Comparison of ENCODE assay signal across 5 fruit fly cellular contexts in the genomic region with DNA sequence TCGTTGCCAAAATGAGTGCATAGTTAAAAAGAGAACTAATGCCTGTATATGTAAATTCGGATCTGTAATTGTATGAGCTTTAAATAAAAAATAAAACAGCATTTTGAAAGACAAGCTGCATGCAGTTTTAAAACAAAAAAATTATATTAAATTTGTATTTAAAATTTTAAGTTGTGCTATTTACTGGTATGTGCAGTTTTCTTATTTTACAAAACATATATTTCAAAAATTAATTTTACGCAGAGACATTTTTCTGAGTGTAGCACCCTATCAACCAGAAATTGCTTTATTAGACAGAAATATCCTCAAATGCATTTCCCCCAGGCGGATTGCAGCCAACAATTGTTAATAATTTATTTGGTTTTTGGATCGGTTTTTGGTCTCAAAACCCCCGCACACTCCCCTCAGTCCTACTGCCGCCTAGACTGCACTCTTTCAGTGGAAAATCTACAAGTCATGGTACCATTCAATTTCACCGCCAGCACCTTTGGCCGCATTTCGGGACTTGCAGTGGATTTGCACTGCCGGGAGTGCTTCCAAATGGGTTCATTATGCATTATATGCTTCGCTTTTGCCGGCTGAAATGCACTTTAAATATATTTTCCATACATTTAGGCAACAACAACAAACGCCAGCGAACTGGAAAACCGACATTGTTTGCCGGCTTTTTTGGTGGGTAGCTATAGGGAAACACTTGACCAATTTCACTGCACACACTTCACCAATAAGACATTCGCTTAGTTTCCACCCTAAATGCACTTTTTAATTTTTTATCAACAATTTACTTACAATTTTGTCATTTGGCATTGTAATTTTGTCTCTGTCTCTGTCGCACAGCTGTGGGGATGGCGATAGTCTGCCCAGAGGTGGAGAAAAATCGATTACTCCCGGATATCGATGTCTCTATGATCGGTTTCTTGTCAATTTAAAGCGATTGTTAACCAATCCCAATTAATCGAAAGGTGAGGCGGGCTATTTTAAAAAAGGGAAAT.
TF ChIP-seq lines count a peak whose summit lies in the region.

A gene (minus strand): TSS at position 863 of the 992 bp plus-strand sequence.

- TF ChIP-seq CTCF in whole organism, embryonic (GFP tag; optimal IDR thresholded peaks at IDR 0.05; lab: Kevin White, UChicago) = peak; percentile 15

TF ChIP-seq in whole organism, adult, 20 proteins besides CTCF, POLR2A, EP300 and RAD21 (continues in another document):
- TF ChIP-seq CG7101 (tag; optimal IDR thresholded peaks at IDR 0.05; lab: Kevin White, UChicago) (no peak), CG7045 (GFP tag; optimal IDR thresholded peaks at IDR 0.05; lab: Kevin White, UChicago) (no peak), toe (GFP tag; optimal IDR thresholded peaks at IDR 0.05; lab: Kevin White, UChicago) (no peak), tj (GFP tag; optimal IDR thresholded peaks at IDR 0.05; lab: Kevin White, UChicago) (no peak), cic (GFP tag; optimal IDR thresholded peaks at IDR 0.05; lab: Kevin White, UChicago) (no peak), Mnt (GFP tag; optimal IDR thresholded peaks at IDR 0.05; lab: Kevin White, UChicago) (no peak), cnc (optimal IDR thresholded peaks at IDR 0.05; lab: Kevin White, UChicago) (peak; percentile 97 to 99), CG33017 (tag; optimal IDR thresholded peaks at IDR 0.05; lab: Kevin White, UChicago) (no peak), ovo (GFP tag; optimal IDR thresholded peaks at IDR 0.05; lab: Kevin White, UChicago) (no peak), Clk (GFP tag; optimal IDR thresholded peaks at IDR 0.05; lab: Kevin White, UChicago) (no peak), CG12768 (GFP tag; optimal IDR thresholded peaks at IDR 0.05; lab: Kevin White, UChicago) (peak; percentile 26), CG5204 (GFP tag; optimal IDR thresholded peaks at IDR 0.05; lab: Kevin White, UChicago) (no peak), CG1620 (GFP tag; optimal IDR thresholded peaks at IDR 0.05; lab: Kevin White, UChicago) (peak; percentile 8), pad (GFP tag; optimal IDR thresholded peaks at IDR 0.05; lab: Kevin White, UChicago) (no peak), CG14711 (tag; optimal IDR thresholded peaks at IDR 0.05; lab: Kevin White, UChicago) (peak; percentile 26), Hr96 (GFP tag; optimal IDR thresholded peaks at IDR 0.05; lab: Kevin White, UChicago) (no peak)

TF ChIP-seq in whole organism, embryonic, 481 proteins besides CTCF, POLR2A, EP300 and RAD21 (continues in another document):
- TF ChIP-seq ci (GFP tag; IDR thresholded peaks at IDR 0.05; lab: Robert Waterston, UW) = 0 out of 3 replicates have a peak, but pooled peaks have one; percentile 5
- TF ChIP-seq hth (optimal IDR thresholded peaks at IDR 0.05; lab: Kevin White, UChicago) = no peak
- 0 out of 2 replicates have a peak, but pooled peaks have one; percentile 9 for TF ChIP-seq CG1024 (GFP tag; IDR thresholded peaks at IDR 0.05; lab: Robert Waterston, UW)
- no peak for TF ChIP-seq CG6765 (GFP tag; optimal IDR thresholded peaks at IDR 0.05; lab: Kevin White, UChicago)
- TF ChIP-seq Ptx1 (GFP tag; IDR thresholded peaks at IDR 0.05; lab: Robert Waterston, UW) = peak; percentile 38; the same call in 1 of the 2 replicates
- no peak for TF ChIP-seq odd (GFP tag; optimal IDR thresholded peaks at IDR 0.05; lab: Kevin White, UChicago)
- TF ChIP-seq Dek (tag; optimal IDR thresholded peaks at IDR 0.05; lab: Kevin White, UChicago) = no peak
- TF ChIP-seq CG33213 (GFP tag; optimal IDR thresholded peaks at IDR 0.05; lab: Kevin White, UChicago) = no peak
- TF ChIP-seq ato (GFP tag; IDR thresholded peaks at IDR 0.05; lab: Robert Waterston, UW; ENCODE audit: partially characterized antibody) = peak; percentile 98
- TF ChIP-seq hbn (GFP tag; IDR thresholded peaks at IDR 0.05; lab: Robert Waterston, UW; ENCODE audit: partially characterized antibody) = peak; percentile 85
- peak in 1 of 3 experiments; percentile 3 for TF ChIP-seq Stat92E (GFP tag; optimal IDR thresholded peaks at IDR 0.05; lab: Kevin White, UChicago)
- TF ChIP-seq hkb (optimal IDR thresholded peaks at IDR 0.05; lab: Kevin White, UChicago) = no peak
- TF ChIP-seq hkb (GFP tag; IDR thresholded peaks at IDR 0.05; lab: Robert Waterston, UW) = no peak
- TF ChIP-seq ranshi (GFP tag; IDR thresholded peaks at IDR 0.05; lab: Robert Waterston, UW) = 0 out of 2 replicates have a peak, but pooled peaks have one; percentile 31
- peak; percentile 23 for TF ChIP-seq Meics (GFP tag; optimal IDR thresholded peaks at IDR 0.05; lab: Kevin White, UChicago)

TF ChIP-seq in whole organism, prepupa, 60 proteins besides CTCF, POLR2A, EP300 and RAD21 (continues in another document):
- peak; percentile 12 for TF ChIP-seq CG31627 (GFP tag; optimal IDR thresholded peaks at IDR 0.05; lab: Kevin White, UChicago)
- TF ChIP-seq vri (GFP tag; optimal IDR thresholded peaks at IDR 0.05; lab: Kevin White, UChicago) = no peak
- TF ChIP-seq CG11902 (GFP tag; optimal IDR thresholded peaks at IDR 0.05; lab: Kevin White, UChicago) = no peak
- no peak for TF ChIP-seq ss (GFP tag; optimal IDR thresholded peaks at IDR 0.05; lab: Kevin White, UChicago)
- TF ChIP-seq eg (GFP tag; IDR thresholded peaks at IDR 0.05; lab: Robert Waterston, UW) = no peak; the same call in 2 of the 3 replicates
- peak; percentile 39 for TF ChIP-seq net (GFP tag; optimal IDR thresholded peaks at IDR 0.05; lab: Kevin White, UChicago)
- TF ChIP-seq Lpt (GFP tag; optimal IDR thresholded peaks at IDR 0.05; lab: Kevin White, UChicago) = peak; percentile 33
- TF ChIP-seq cyc (GFP tag; optimal IDR thresholded peaks at IDR 0.05; lab: Kevin White, UChicago) = peak; percentile 3
- no peak; the same call in 1 of the 3 replicates for TF ChIP-seq CG6163 (GFP tag; IDR thresholded peaks at IDR 0.05; lab: Robert Waterston, UW)
- no peak for TF ChIP-seq CG6854 (GFP tag; optimal IDR thresholded peaks at IDR 0.05; lab: Kevin White, UChicago)
- TF ChIP-seq Ets21C (GFP tag; optimal IDR thresholded peaks at IDR 0.05; lab: Kevin White, UChicago) = no peak
- no peak for TF ChIP-seq CG6808 (GFP tag; optimal IDR thresholded peaks at IDR 0.05; lab: Kevin White, UChicago)
- no peak for TF ChIP-seq fd59A (GFP tag; optimal IDR thresholded peaks at IDR 0.05; lab: Kevin White, UChicago)
- no peak for TF ChIP-seq Blimp-1 (GFP tag; optimal IDR thresholded peaks at IDR 0.05; lab: Kevin White, UChicago)
- no peak for TF ChIP-seq Sox15 (GFP tag; optimal IDR thresholded peaks at IDR 0.05; lab: Kevin White, UChicago)
- TF ChIP-seq acj6 (GFP tag; optimal IDR thresholded peaks at IDR 0.05; lab: Kevin White, UChicago) = peak; percentile 39
- TF ChIP-seq CG32006 (GFP tag; optimal IDR thresholded peaks at IDR 0.05; lab: Kevin White, UChicago) = peak; percentile 52

TF ChIP-seq in whole organism, pupa, 21 proteins besides CTCF, POLR2A, EP300 and RAD21 (continues in another document):
- peak; percentile 51 for TF ChIP-seq CG17806 (tag; optimal IDR thresholded peaks at IDR 0.05; lab: Kevin White, UChicago)
- peak; percentile 63; the same call in 2 of the 3 replicates for TF ChIP-seq CG4496 (GFP tag; IDR thresholded peaks at IDR 0.05; lab: Robert Waterston, UW)
- no peak for TF ChIP-seq CG34367 (tag; optimal IDR thresholded peaks at IDR 0.05; lab: Kevin White, UChicago)
- no peak for TF ChIP-seq CG8301 (tag; optimal IDR thresholded peaks at IDR 0.05; lab: Kevin White, UChicago)
- TF ChIP-seq gl (tag; optimal IDR thresholded peaks at IDR 0.05; lab: Kevin White, UChicago) = no peak
- peak; percentile 16 for TF ChIP-seq Pif1B (GFP tag; optimal IDR thresholded peaks at IDR 0.05; lab: Kevin White, UChicago)
- TF ChIP-seq rn (GFP tag; IDR thresholded peaks at IDR 0.05; lab: Robert Waterston, UW) = 0 out of 2 replicates have a peak, but pooled peaks have one; percentile 7
- TF ChIP-seq CG13204 (GFP tag; optimal IDR thresholded peaks at IDR 0.05; lab: Kevin White, UChicago) = no peak
- no peak for TF ChIP-seq Pif1A (GFP tag; optimal IDR thresholded peaks at IDR 0.05; lab: Kevin White, UChicago)
- no peak for TF ChIP-seq Snoo (tag; optimal IDR thresholded peaks at IDR 0.05; lab: Kevin White, UChicago)
- peak; percentile 42 for TF ChIP-seq Ets98B (GFP tag; IDR thresholded peaks at IDR 0.05; lab: Robert Waterston, UW)
- no peak for TF ChIP-seq CG32121 (GFP tag; IDR thresholded peaks at IDR 0.05; lab: Robert Waterston, UW)
- no peak for TF ChIP-seq EcR (GFP tag; optimal IDR thresholded peaks at IDR 0.05; lab: Kevin White, UChicago)
- TF ChIP-seq D1 (tag; optimal IDR thresholded peaks at IDR 0.05; lab: Kevin White, UChicago) = peak; percentile 29
- TF ChIP-seq CG9948 (tag; optimal IDR thresholded peaks at IDR 0.05; lab: Kevin White, UChicago) = no peak
- 0 out of 3 replicates have a peak, but pooled peaks have one; percentile 22 for TF ChIP-seq fd96Ca (GFP tag; IDR thresholded peaks at IDR 0.05; lab: Robert Waterston, UW)
- peak; percentile 28; the same call in 1 of the 2 replicates for TF ChIP-seq CG12605 (GFP tag; IDR thresholded peaks at IDR 0.05; lab: Robert Waterston, UW)

TF ChIP-seq in whole organism, wandering third instar larva, 38 proteins besides CTCF, POLR2A, EP300 and RAD21:
- TF ChIP-seq Hnf4 (GFP tag; optimal IDR thresholded peaks at IDR 0.05; lab: Kevin White, UChicago) (peak; percentile 10), Abd-B (GFP tag; optimal IDR thresholded peaks at IDR 0.05; lab: Kevin White, UChicago) (no peak), OdsH (GFP tag; optimal IDR thresholded peaks at IDR 0.05; lab: Kevin White, UChicago) (peak; percentile 31), fru (GFP tag; optimal IDR thresholded peaks at IDR 0.05; lab: Kevin White, UChicago) (no peak), usp (GFP tag; optimal IDR thresholded peaks at IDR 0.05; lab: Kevin White, UChicago) (no peak), dmrt93B (GFP tag; optimal IDR thresholded peaks at IDR 0.05; lab: Kevin White, UChicago) (no peak), dl (GFP tag; optimal IDR thresholded peaks at IDR 0.05; lab: Kevin White, UChicago; ENCODE audit: insufficient read depth in 1 of 2, partially characterized antibody in 2 of 2) (no peak), Mio (GFP tag; optimal IDR thresholded peaks at IDR 0.05; lab: Kevin White, UChicago) (no peak), Rel (GFP tag; optimal IDR thresholded peaks at IDR 0.05; lab: Kevin White, UChicago) (no peak), Rel (tag; optimal IDR thresholded peaks at IDR 0.05; lab: Kevin White, UChicago) (no peak)
